Fruit fly (Drosophila melanogaster) whole organism, prepupa: ENCODE results near the gene CG44002.

Experiments used
- Blimp-1 ChIP-seq: fragments of 200-800 bp; sonication (Bioruptor generic); optimal IDR thresholded peaks from 3 replicates; lab custom pipeline; 2017; ENCODE audit warnings: missing biosample characterization, missing genetic modification characterization, mild to moderate bottlenecking, moderate library complexity, missing genetic modification reagents
- CG10669 ChIP-seq: fragments of 200-800 bp; sonication (Bioruptor generic); optimal IDR thresholded peaks from 3 replicates; lab custom pipeline; 2018; ENCODE audit warnings: missing biosample characterization, mild to moderate bottlenecking, missing genetic modification characterization, moderate library complexity
- CG11762 ChIP-seq: fragments of 200-800 bp; sonication (Bioruptor generic); optimal IDR thresholded peaks from 3 replicates; lab custom pipeline; 2016; ENCODE audit warnings: missing biosample characterization, missing genetic modification characterization; ENCODE audit not compliant: insufficient read depth
- CG11902 ChIP-seq: fragments of 200-800 bp; sonication (Bioruptor generic); optimal IDR thresholded peaks from 3 replicates; lab custom pipeline; 2016; ENCODE audit warnings: missing biosample characterization, missing genetic modification characterization
- CG15336 ChIP-seq: fragments of 200-800 bp; sonication (Bioruptor generic); IDR thresholded peaks from 2 replicates; pipeline ENCODE4 v1.3.6; 2022; ENCODE audit warnings: missing biosample characterization, missing genetic modification characterization
- CG16779 ChIP-seq: fragments of 200-800 bp; sonication (Bioruptor generic); optimal IDR thresholded peaks from 3 replicates; lab custom pipeline; 2017; ENCODE audit warnings: missing biosample characterization, mild to moderate bottlenecking, missing genetic modification characterization
- CG3032 ChIP-seq: fragments of 200-800 bp; optimal IDR thresholded peaks from 2 replicates; lab custom pipeline; 2019; ENCODE audit warnings: missing biosample characterization, mild to moderate bottlenecking, missing genetic modification characterization, moderate library complexity
- CG31627 ChIP-seq: fragments of 200-800 bp; sonication (Bioruptor generic); optimal IDR thresholded peaks from 3 replicates; lab custom pipeline; 2016; ENCODE audit warnings: missing biosample characterization, missing genetic modification characterization
- CG32006 ChIP-seq: fragments of 200-800 bp; sonication (Bioruptor generic); optimal IDR thresholded peaks from 3 replicates; lab custom pipeline; 2017; ENCODE audit warnings: missing biosample characterization, mild to moderate bottlenecking, missing genetic modification characterization
- CG34406 ChIP-seq: fragments of 200-800 bp; sonication (Bioruptor generic); optimal IDR thresholded peaks from 3 replicates; lab custom pipeline; 2016; ENCODE audit warnings: missing biosample characterization, missing genetic modification characterization
- CG3919 ChIP-seq: fragments of 200-800 bp; sonication (Bioruptor generic); optimal IDR thresholded peaks from 3 replicates; lab custom pipeline; 2016; ENCODE audit warnings: missing biosample characterization, missing genetic modification characterization
- CG4318 ChIP-seq: fragments of 200-800 bp; sonication (Bioruptor generic); optimal IDR thresholded peaks from 3 replicates; lab custom pipeline; 2017; ENCODE audit warnings: missing biosample characterization, mild to moderate bottlenecking, missing genetic modification characterization
- CG6163 ChIP-seq: fragments of 200-800 bp; sonication (Bioruptor generic); IDR thresholded peaks from 3 replicates; pipeline ENCODE4 v1.3.6; 2022; ENCODE audit warnings: missing biosample characterization, missing genetic modification characterization
- CG6276 ChIP-seq: fragments of 200-800 bp; sonication (Bioruptor generic); optimal IDR thresholded peaks from 2 replicates; lab custom pipeline; 2017; ENCODE audit warnings: missing biosample characterization, mild to moderate bottlenecking, missing genetic modification characterization
- CG6792 ChIP-seq: fragments of 200-800 bp; sonication (Bioruptor generic); optimal IDR thresholded peaks from 3 replicates; lab custom pipeline; 2016; ENCODE audit warnings: missing biosample characterization, missing genetic modification characterization
- CG6808 ChIP-seq: fragments of 200-800 bp; sonication (Bioruptor generic); optimal IDR thresholded peaks from 3 replicates; lab custom pipeline; 2017; ENCODE audit warnings: missing biosample characterization, missing genetic modification characterization, mild to moderate bottlenecking, moderate library complexity, missing genetic modification reagents
- CG6854 ChIP-seq: fragments of 200-800 bp; sonication (Bioruptor generic); optimal IDR thresholded peaks from 2 replicates; lab custom pipeline; 2017; ENCODE audit warnings: missing biosample characterization, mild to moderate bottlenecking, missing genetic modification characterization
- CG7368 ChIP-seq: fragments of 200-800 bp; sonication (Bioruptor generic); optimal IDR thresholded peaks from 3 replicates; lab custom pipeline; 2016; ENCODE audit warnings: missing biosample characterization, missing genetic modification characterization
- CG8319 ChIP-seq: fragments of 200-800 bp; sonication (Bioruptor generic); optimal IDR thresholded peaks from 3 replicates; lab custom pipeline; 2016; ENCODE audit warnings: missing biosample characterization, missing genetic modification characterization
- CG9139 ChIP-seq: fragments of 200-800 bp; sonication (Bioruptor generic); optimal IDR thresholded peaks from 3 replicates; lab custom pipeline; 2017; ENCODE audit warnings: missing biosample characterization, mild to moderate bottlenecking, missing genetic modification characterization
- Eip75B ChIP-seq: fragments of 200-800 bp; sonication (Bioruptor generic); optimal IDR thresholded peaks from 3 replicates; lab custom pipeline; 2016; ENCODE audit warnings: missing biosample characterization, missing genetic modification characterization
- Eip78C ChIP-seq: fragments of 200-800 bp; sonication (Bioruptor generic); peaks from one replicate; lab custom pipeline; 2016; ENCODE audit warnings: missing biosample characterization, missing genetic modification characterization
- Eip93F ChIP-seq: fragments of 200-800 bp; sonication (Bioruptor generic); optimal IDR thresholded peaks from 2 replicates; lab custom pipeline; 2016; ENCODE audit warnings: missing biosample characterization, mild to moderate bottlenecking, missing genetic modification characterization
- Ets21C ChIP-seq: fragments of 200-800 bp; sonication (Bioruptor generic); optimal IDR thresholded peaks from 3 replicates; lab custom pipeline; 2016; ENCODE audit warnings: missing biosample characterization, missing genetic modification characterization
- Ets96B ChIP-seq: fragments of 200-800 bp; optimal IDR thresholded peaks from 2 replicates; lab custom pipeline; 2019; ENCODE audit warnings: missing biosample characterization, mild to moderate bottlenecking, missing genetic modification characterization, moderate library complexity
- Gug ChIP-seq: fragments of 200-800 bp; sonication (Bioruptor generic); IDR thresholded peaks from 2 replicates; pipeline ENCODE4 v1.3.6; 2022; ENCODE audit warnings: missing biosample characterization, missing genetic modification characterization
- Hr38 ChIP-seq: sonication (Bioruptor generic); optimal IDR thresholded peaks from 2 replicates; lab custom pipeline; 2016; ENCODE audit warnings: missing biosample characterization, missing genetic modification characterization
- Hr39 ChIP-seq: fragments of 200-800 bp; sonication (Bioruptor generic); optimal IDR thresholded peaks from 2 replicates; lab custom pipeline; 2016; ENCODE audit warnings: missing biosample characterization, missing genetic modification characterization
- Hr4 ChIP-seq: fragments of 200-800 bp; sonication (Bioruptor generic); optimal IDR thresholded peaks from 3 replicates; lab custom pipeline; 2016; ENCODE audit warnings: missing biosample characterization, missing genetic modification characterization
- Lpt ChIP-seq: fragments of 200-800 bp; sonication (Bioruptor generic); optimal IDR thresholded peaks from 3 replicates; lab custom pipeline; 2016; ENCODE audit warnings: missing biosample characterization, missing genetic modification characterization
- Met ChIP-seq: fragments of 200-800 bp; sonication (Bioruptor generic); optimal IDR thresholded peaks from 3 replicates; lab custom pipeline; 2016; ENCODE audit warnings: missing biosample characterization, missing genetic modification characterization
- Sox102F ChIP-seq: fragments of 200-800 bp; sonication (Bioruptor generic); optimal IDR thresholded peaks from 2 replicates; lab custom pipeline; 2016; ENCODE audit warnings: missing biosample characterization, mild to moderate bottlenecking, missing genetic modification characterization
- Sox14 ChIP-seq: fragments of 200-800 bp; sonication (Bioruptor generic); optimal IDR thresholded peaks from 3 replicates; lab custom pipeline; 2016; ENCODE audit warnings: missing biosample characterization, missing genetic modification characterization
- Sox15 ChIP-seq: fragments of 200-800 bp; sonication (Bioruptor generic); optimal IDR thresholded peaks from 3 replicates; lab custom pipeline; 2016; ENCODE audit warnings: missing biosample characterization, missing genetic modification characterization
- achi ChIP-seq: fragments of 200-800 bp; sonication (Bioruptor generic); optimal IDR thresholded peaks from 3 replicates; lab custom pipeline; 2016; ENCODE audit warnings: missing biosample characterization, missing genetic modification characterization
- acj6 ChIP-seq: fragments of 200-800 bp; sonication (Bioruptor generic); optimal IDR thresholded peaks from 3 replicates; lab custom pipeline; 2016; ENCODE audit warnings: missing biosample characterization, missing genetic modification characterization
- cyc ChIP-seq: fragments of 200-800 bp; sonication (Bioruptor generic); optimal IDR thresholded peaks from 3 replicates; lab custom pipeline; 2016; ENCODE audit warnings: missing biosample characterization, missing genetic modification characterization
- dac ChIP-seq: fragments of 200-800 bp; sonication (Bioruptor generic); optimal IDR thresholded peaks from 2 replicates; lab custom pipeline; 2017; ENCODE audit warnings: missing biosample characterization, mild to moderate bottlenecking, missing genetic modification characterization
- dsx ChIP-seq: fragments of 200-800 bp; optimal IDR thresholded peaks from 3 replicates; lab custom pipeline; 2019; ENCODE audit warnings: missing biosample characterization, mild to moderate bottlenecking, missing genetic modification characterization, moderate library complexity; ENCODE audit not compliant: poor library complexity, severe bottlenecking
- eg ChIP-seq: fragments of 200-800 bp; sonication (Bioruptor generic); IDR thresholded peaks from 3 replicates; pipeline ENCODE4 v1.3.6; 2022; ENCODE audit warnings: missing biosample characterization, missing genetic modification characterization
- fd85E ChIP-seq: fragments of 200-800 bp; sonication (Bioruptor generic); optimal IDR thresholded peaks from 3 replicates; lab custom pipeline; 2016; ENCODE audit warnings: missing biosample characterization, missing genetic modification characterization
- fkh ChIP-seq: fragments of 200-800 bp; sonication (Bioruptor generic); optimal IDR thresholded peaks from 3 replicates; lab custom pipeline; 2017; ENCODE audit warnings: missing biosample characterization, mild to moderate bottlenecking, missing genetic modification characterization, moderate library complexity
- lz ChIP-seq: fragments of 200-800 bp; sonication (Bioruptor generic); optimal IDR thresholded peaks from 3 replicates; lab custom pipeline; 2016; ENCODE audit warnings: missing biosample characterization, missing genetic modification characterization
- net ChIP-seq: fragments of 200-800 bp; sonication (Bioruptor generic); optimal IDR thresholded peaks from 3 replicates; lab custom pipeline; 2016; ENCODE audit warnings: missing biosample characterization, missing genetic modification characterization
- pdm3 ChIP-seq: fragments of 200-800 bp; sonication (Bioruptor generic); optimal IDR thresholded peaks from 3 replicates; lab custom pipeline; 2016; ENCODE audit warnings: missing biosample characterization, missing genetic modification characterization
- svp ChIP-seq: fragments of 200-800 bp; sonication (Bioruptor generic); peaks from one replicate; lab custom pipeline; 2016; ENCODE audit warnings: missing biosample characterization, missing genetic modification characterization
- topi ChIP-seq: fragments of 200-800 bp; sonication (Bioruptor generic); optimal IDR thresholded peaks from 3 replicates; lab custom pipeline; 2016; ENCODE audit warnings: missing biosample characterization, missing genetic modification characterization
- vri ChIP-seq: fragments of 200-800 bp; sonication (Bioruptor generic); optimal IDR thresholded peaks from 3 replicates; lab custom pipeline; 2016; ENCODE audit warnings: missing biosample characterization, mild to moderate bottlenecking, missing genetic modification characterization

The CG44002 gene

dm6 chr2L:3173740-3174139, 2.8 kb upstream of the CG44002 start, which contains the start of the genes CG31698 and CG15404:
Gene CG31698 (minus strand): TSS chr2L:3173840.
Gene CG15404 (plus strand): TSS chr2L:3173972.
- TF ChIP-seq CG3032 (no peak), Hr39 (GFP tag; lab: Kevin White, UChicago) (no peak), Eip75B (GFP tag; lab: Kevin White, UChicago) (no peak), CG4318 (GFP tag; lab: Kevin White, UChicago) (no peak), CG8319 (GFP tag; lab: Kevin White, UChicago) (no peak), Sox15 (GFP tag; lab: Kevin White, UChicago) (no peak), dsx (GFP tag; lab: Kevin White, UChicago) (no peak), Ets21C (GFP tag; lab: Kevin White, UChicago) (no peak), Sox102F (GFP tag; lab: Kevin White, UChicago) (no peak), dac (GFP tag; lab: Kevin White, UChicago) (no peak), lz (no peak), topi (GFP tag; lab: Kevin White, UChicago) (no peak), Hr4 (GFP tag; lab: Kevin White, UChicago) (no peak), CG15336 (GFP tag; lab: Robert Waterston, UW) (no peak), CG32006 (GFP tag; lab: Kevin White, UChicago) (no peak), CG6163 (GFP tag; lab: Robert Waterston, UW) (no peak), Gug (no peak)
- TF ChIP-seq, all 60 proteins: peak for 0

DNA sequence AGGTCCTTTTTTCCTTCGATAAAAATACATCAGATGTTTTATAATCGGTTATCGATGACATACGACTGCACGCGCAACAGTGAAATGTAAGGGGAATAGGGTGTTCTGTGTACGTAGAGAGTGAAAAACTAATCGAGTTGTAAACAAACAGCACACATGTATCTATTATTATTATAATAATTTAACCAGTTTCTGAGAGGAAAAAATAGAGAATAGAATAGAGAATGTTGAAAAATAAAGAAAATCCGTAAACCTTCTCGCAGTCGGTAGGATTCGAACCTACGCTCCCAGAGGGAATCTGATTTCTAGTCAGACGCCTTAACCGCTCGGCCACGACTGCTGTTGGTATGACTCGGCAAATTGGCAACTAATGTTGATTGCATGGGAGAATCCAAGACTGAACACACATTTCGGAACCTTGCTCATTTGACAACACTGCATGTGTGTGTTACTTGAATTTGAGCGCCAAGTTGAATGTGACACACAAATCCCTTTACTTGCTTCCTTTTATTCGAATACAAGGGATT, 1.9 kb upstream of the CG44002 start:
- TF ChIP-seq Eip75B (GFP tag; lab: Kevin White, UChicago) (peak; percentile 12), CG7368 (GFP tag; lab: Kevin White, UChicago) (peak; percentile 16), dsx (GFP tag; lab: Kevin White, UChicago) (peak; percentile 44), Ets21C (GFP tag; lab: Kevin White, UChicago) (no peak), CG3032 (no peak), Met (GFP tag; lab: Kevin White, UChicago) (peak; percentile 49), eg (GFP tag; lab: Robert Waterston, UW) (peak; percentile 3; the same call in 1 of the 3 replicates), CG9139 (GFP tag; lab: Kevin White, UChicago) (peak; percentile 51), CG11762 (GFP tag; lab: Kevin White, UChicago) (peak; percentile 44), Ets96B (tag; lab: Kevin White, UChicago) (no peak), achi (peak; percentile 16), CG34406 (GFP tag; lab: Kevin White, UChicago) (peak; percentile 53), net (GFP tag; lab: Kevin White, UChicago) (no peak), Lpt (peak; percentile 7), fkh (GFP tag; lab: Kevin White, UChicago) (peak; percentile 43), Sox14 (GFP tag; lab: Kevin White, UChicago) (no peak), CG15336 (GFP tag; lab: Robert Waterston, UW) (peak; percentile 44; the same call in 1 of the 2 replicates), CG16779 (tag; lab: Kevin White, UChicago) (no peak), CG31627 (no peak), CG32006 (GFP tag; lab: Kevin White, UChicago) (no peak), CG6276 (GFP tag; lab: Kevin White, UChicago) (no peak), lz (no peak), Blimp-1 (GFP tag; lab: Kevin White, UChicago) (no peak), CG6808 (GFP tag; lab: Kevin White, UChicago) (peak; percentile 37), Eip78C (peak; percentile 82), pdm3 (GFP tag; lab: Kevin White, UChicago) (no peak), topi (GFP tag; lab: Kevin White, UChicago) (peak; percentile 46), Hr4 (GFP tag; lab: Kevin White, UChicago) (peak; percentile 25), CG6792 (GFP tag; lab: Kevin White, UChicago) (no peak), acj6 (GFP tag; lab: Kevin White, UChicago) (no peak), svp (peak; percentile 51), Sox102F (GFP tag; lab: Kevin White, UChicago) (peak; percentile 33), CG6854 (no peak), CG10669 (GFP tag; lab: Kevin White, UChicago) (no peak), vri (GFP tag; lab: Kevin White, UChicago) (peak; percentile 7), CG11902 (GFP tag; lab: Kevin White, UChicago) (no peak), cyc (GFP tag; lab: Kevin White, UChicago) (peak; percentile 10), fd85E (GFP tag; lab: Kevin White, UChicago) (no peak), Gug (no peak), Eip93F (no peak), CG3919 (peak; percentile 66), Hr38 (no peak), CG6163 (GFP tag; lab: Robert Waterston, UW) (no peak)
